Worm (Caenorhabditis elegans): ENCODE measurements around the gene scb-1.

ce11 chrV:11149405-11149804 lies 29.9 kb upstream of the scb-1 start, which contains the start of gene T19C4.1:
- TF ChIP-seq flt-1 (GFP tag; IDR thresholded peaks at IDR 0.05) (no peak), ama-1 (optimal IDR thresholded peaks at IDR 0.05) (no peak), tbx-11 (GFP tag; IDR thresholded peaks at IDR 0.05) (no peak), sea-1 (GFP tag; conservative IDR thresholded peaks at IDR 0.05) (no peak), ceh-13 (GFP tag; optimal IDR thresholded peaks at IDR 0.05) (no peak)
